Fruit fly (Drosophila melanogaster) whole organism, embryonic: ENCODE measurements around the gene CG5068.
A peak's percentile ranks its signal among the peaks of the same experiment; 100 is the strongest.

ENCODE experiments used
- CG11560 ChIP-seq: fragments of 200-800 bp; sonication (Bioruptor generic); IDR thresholded peaks from 3 replicates; pipeline ENCODE4 v1.3.6; 2022; ENCODE audit warnings: missing biosample characterization, missing genetic modification characterization
- CG1233 ChIP-seq: fragments of 200-800 bp; sonication (Bioruptor generic); optimal IDR thresholded peaks from 4 replicates; lab custom pipeline; 2018; ENCODE audit warnings: missing biosample characterization, mild to moderate bottlenecking, missing genetic modification characterization
- CG13296 ChIP-seq: fragments of 200-800 bp; sonication (Bioruptor generic); optimal IDR thresholded peaks from 3 replicates; lab custom pipeline; 2018; ENCODE audit warnings: missing biosample characterization, mild to moderate bottlenecking, missing genetic modification characterization
- CG14710 ChIP-seq: fragments of 200-800 bp; sonication (Bioruptor generic); optimal IDR thresholded peaks from 3 replicates; lab custom pipeline; 2019; ENCODE audit warnings: missing biosample characterization, mild to moderate bottlenecking, missing genetic modification characterization, moderate library complexity
- CG15011 ChIP-seq: fragments of 200-800 bp; sonication (Bioruptor generic); optimal IDR thresholded peaks from 3 replicates; lab custom pipeline; 2018; ENCODE audit warnings: missing biosample characterization, mild to moderate bottlenecking, missing genetic modification characterization
- CG1529 ChIP-seq: fragments of 200-800 bp; sonication (Bioruptor generic); optimal IDR thresholded peaks from 3 replicates; lab custom pipeline; 2018; ENCODE audit warnings: missing biosample characterization, missing genetic modification characterization
- CG15514 ChIP-seq: fragments of 200-800 bp; sonication (Bioruptor generic); optimal IDR thresholded peaks from 3 replicates; lab custom pipeline; 2017; ENCODE audit warnings: missing biosample characterization, missing genetic modification characterization, mild to moderate bottlenecking, moderate library complexity, missing genetic modification reagents
- CG15601 ChIP-seq: fragments of 200-800 bp; sonication (Bioruptor generic); optimal IDR thresholded peaks from 3 replicates; lab custom pipeline; 2019; ENCODE audit warnings: missing biosample characterization, mild to moderate bottlenecking, missing genetic modification characterization, moderate library complexity
- CG16863 ChIP-seq: fragments of 200-800 bp; sonication (Bioruptor generic); optimal IDR thresholded peaks from 3 replicates; lab custom pipeline; 2016; ENCODE audit warnings: missing biosample characterization, missing genetic modification characterization
- CG17829 ChIP-seq: fragments of 200-800 bp; optimal IDR thresholded peaks from 2 replicates; lab custom pipeline; 2019; ENCODE audit warnings: missing biosample characterization, mild to moderate bottlenecking, missing genetic modification characterization, moderate library complexity
- CG18764 ChIP-seq: fragments of 200-800 bp; sonication (Bioruptor generic); optimal IDR thresholded peaks from 3 replicates; lab custom pipeline; 2016; ENCODE audit warnings: missing biosample characterization, missing genetic modification characterization
- CG30403 ChIP-seq: fragments of 200-800 bp; sonication (Bioruptor generic); optimal IDR thresholded peaks from 3 replicates; lab custom pipeline; 2016; ENCODE audit warnings: missing biosample characterization, missing genetic modification characterization
- CG34422 ChIP-seq: fragments of 200-800 bp; sonication (Bioruptor generic); IDR thresholded peaks from 3 replicates; pipeline ENCODE4 v1.3.6; 2022; ENCODE audit warnings: missing biosample characterization, missing genetic modification characterization
- CG3726 ChIP-seq: fragments of 200-800 bp; sonication (Bioruptor generic); IDR thresholded peaks from 3 replicates; pipeline ENCODE4, ENCODE4 v1.3.6; 2022; ENCODE audit warnings: missing biosample characterization, missing genetic modification characterization
- CG43689 ChIP-seq: fragments of 200-800 bp; sonication (Bioruptor generic); IDR thresholded peaks from 2 replicates; pipeline ENCODE4 v1.3.6; 2022; ENCODE audit warnings: missing biosample characterization, missing genetic modification characterization
- CG4404 ChIP-seq: fragments of 200-800 bp; sonication (Bioruptor generic); IDR thresholded peaks from 2 replicates; pipeline ENCODE4 v1.3.6; 2022; ENCODE audit warnings: missing biosample characterization, missing genetic modification characterization
- CG4854 ChIP-seq: fragments of 200-800 bp; sonication (Bioruptor generic); optimal IDR thresholded peaks from 2 replicates; lab custom pipeline; 2016; ENCODE audit warnings: missing biosample characterization, missing genetic modification characterization, inconsistent platforms
- CG6813 ChIP-seq: fragments of 200-800 bp; sonication (Bioruptor generic); optimal IDR thresholded peaks from 2 replicates; lab custom pipeline; 2017; ENCODE audit warnings: missing biosample characterization, missing genetic modification characterization, mild to moderate bottlenecking, moderate library complexity, missing genetic modification reagents
- CG7372 ChIP-seq: fragments of 200-800 bp; sonication (Bioruptor generic); IDR thresholded peaks from 2 replicates; pipeline ENCODE4 v1.3.6; 2022; ENCODE audit warnings: missing biosample characterization, missing genetic modification characterization
- CG8924 ChIP-seq: fragments of 200-800 bp; optimal IDR thresholded peaks from 3 replicates; lab custom pipeline; 2019; ENCODE audit warnings: missing biosample characterization, mild to moderate bottlenecking, missing genetic modification characterization, moderate library complexity
- CG9727 ChIP-seq: fragments of 200-800 bp; sonication (Bioruptor generic); optimal IDR thresholded peaks from 3 replicates; lab custom pipeline; 2017; ENCODE audit warnings: missing biosample characterization, mild to moderate bottlenecking, missing genetic modification characterization
- CG9876 ChIP-seq: fragments of 200-800 bp; sonication (Bioruptor generic); optimal IDR thresholded peaks from 2 replicates; lab custom pipeline; 2016; ENCODE audit warnings: missing biosample characterization, missing genetic modification characterization
- D19A ChIP-seq: fragments of 200-800 bp; optimal IDR thresholded peaks from 3 replicates; lab custom pipeline; 2019; ENCODE audit warnings: missing biosample characterization, mild to moderate bottlenecking, missing genetic modification characterization, moderate library complexity
- Dll ChIP-seq: fragments of 200-800 bp; sonication (Bioruptor generic); IDR thresholded peaks from 4 replicates; pipeline ENCODE4 v1.3.6; 2022; ENCODE audit warnings: missing biosample characterization, missing genetic modification characterization; ENCODE audit not compliant: partially characterized antibody
- Dp ChIP-seq: fragments of 200-800 bp; sonication (Bioruptor generic); optimal IDR thresholded peaks from 2 replicates; lab custom pipeline; 2018; ENCODE audit warnings: missing biosample characterization, mild to moderate bottlenecking, missing genetic modification characterization, moderate library complexity
- Dref ChIP-seq: fragments of 200-800 bp; sonication (Bioruptor generic); IDR thresholded peaks from 2 replicates; pipeline ENCODE4 v1.3.6; 2022; ENCODE audit warnings: missing biosample characterization, missing genetic modification characterization
- Fer3 ChIP-seq: fragments of 200-800 bp; sonication (Bioruptor generic); optimal IDR thresholded peaks from 2 replicates; lab custom pipeline; 2018; ENCODE audit warnings: missing biosample characterization, mild to moderate bottlenecking, missing genetic modification characterization, moderate library complexity
- Gug ChIP-seq: fragments of 200-800 bp; sonication (Bioruptor generic); IDR thresholded peaks from 4 replicates; pipeline ENCODE4 v1.3.6; 2022; ENCODE audit warnings: missing biosample characterization, missing genetic modification characterization
- H2.0 ChIP-seq: fragments of 200-800 bp; sonication (Bioruptor generic); IDR thresholded peaks from 2 replicates; pipeline ENCODE4 v1.3.6; 2022; ENCODE audit warnings: missing biosample characterization, missing genetic modification characterization
- HLH3B ChIP-seq: fragments of 200-800 bp; sonication (Bioruptor generic); IDR thresholded peaks from 2 replicates; pipeline ENCODE4 v1.3.6; 2022; ENCODE audit warnings: missing biosample characterization, missing genetic modification characterization
- Jarid2 ChIP-seq: fragments of 200-800 bp; sonication (Bioruptor generic); optimal IDR thresholded peaks from 3 replicates; lab custom pipeline; 2017; ENCODE audit warnings: mild to moderate bottlenecking, missing biosample characterization, missing genetic modification reagents, missing genetic modification characterization
- Lhr ChIP-seq: fragments of 200-800 bp; sonication (Bioruptor generic); optimal IDR thresholded peaks from 3 replicates; lab custom pipeline; 2017; ENCODE audit warnings: mild to moderate bottlenecking, missing biosample characterization, missing genetic modification reagents, missing genetic modification characterization
- Lim3 ChIP-seq: fragments of 200-800 bp; sonication (Bioruptor generic); IDR thresholded peaks from 2 replicates; pipeline ENCODE4 v1.3.6; 2022; ENCODE audit warnings: missing biosample characterization, missing genetic modification characterization
- Ptx1 ChIP-seq: fragments of 200-800 bp; sonication (Bioruptor generic); IDR thresholded peaks from 2 replicates; pipeline ENCODE4 v1.3.6; 2022; ENCODE audit warnings: missing biosample characterization, missing genetic modification characterization
- Scr ChIP-seq: fragments of 200-800 bp; sonication (Bioruptor generic); IDR thresholded peaks from 2 replicates; pipeline ENCODE4 v1.3.6; 2022; ENCODE audit warnings: missing biosample characterization, missing genetic modification characterization; ENCODE audit not compliant: partially characterized antibody
- Sox100B ChIP-seq: fragments of 200-800 bp; sonication (Bioruptor generic); optimal IDR thresholded peaks from 3 replicates; lab custom pipeline; 2018; ENCODE audit warnings: missing biosample characterization, mild to moderate bottlenecking, missing genetic modification characterization
- Sox102F ChIP-seq: fragments of 200-800 bp; sonication (Bioruptor generic); optimal IDR thresholded peaks from 2 replicates; lab custom pipeline; 2018; ENCODE audit warnings: missing biosample characterization, mild to moderate bottlenecking, missing genetic modification characterization, moderate library complexity
- Spps ChIP-seq: fragments of 200-800 bp; sonication (Bioruptor generic); optimal IDR thresholded peaks from 2 replicates; lab custom pipeline; 2018; ENCODE audit warnings: missing biosample characterization, mild to moderate bottlenecking, missing genetic modification characterization
- Stat92E ChIP-seq, 3 experiments: fragments of >200 bp in 2 of 3; fragments of 200-800 bp in 1 of 3; sonication (Bioruptor generic) in 1 of 3; optimal IDR thresholded peaks; 2 replicates each; lab custom pipeline; 2017 to 2019; ENCODE audit warnings: missing biosample characterization in 3 of 3, missing genetic modification characterization in 3 of 3, mild to moderate bottlenecking in 1 of 3, moderate library complexity in 1 of 3
- Usf ChIP-seq: fragments of 200-800 bp; sonication (Bioruptor generic); optimal IDR thresholded peaks from 2 replicates; lab custom pipeline; 2017; ENCODE audit warnings: missing genotype, missing biosample characterization, missing genetic modification characterization
- Xrp1 ChIP-seq: fragments of 200-800 bp; sonication (Bioruptor generic); IDR thresholded peaks from 2 replicates; pipeline ENCODE4 v1.3.6; 2022; ENCODE audit warnings: missing biosample characterization, missing genetic modification characterization
- chn ChIP-seq: fragments of 200-800 bp; sonication (Bioruptor generic); optimal IDR thresholded peaks from 2 replicates; lab custom pipeline; 2016; ENCODE audit warnings: missing biosample characterization, missing genetic modification characterization
- croc ChIP-seq: fragments of 200-800 bp; sonication (Bioruptor generic); conservative IDR thresholded peaks from 3 replicates; pipeline ENCODE4 v1.3.6; 2022; ENCODE audit warnings: missing biosample characterization, missing genetic modification characterization
- dati ChIP-seq: fragments of 200-800 bp; sonication (Bioruptor generic); IDR thresholded peaks from 2 replicates; pipeline ENCODE4 v1.3.6; 2022; ENCODE audit warnings: missing biosample characterization, missing genetic modification characterization
- lov ChIP-seq, 2 experiments: fragments of 200-800 bp in 1 of 2; fragments of >200 bp in 1 of 2; sonication (Bioruptor generic) in 1 of 2; IDR thresholded peaks in 1 of 2; optimal IDR thresholded peaks in 1 of 2; 2 replicates in 1 of 2; 3 replicates in 1 of 2; pipeline versions ENCODE4 v1.3.6 to Lab custom; 2017 to 2022; ENCODE audit warnings: missing biosample characterization in 1 of 2, missing genetic modification characterization in 1 of 2
- nom ChIP-seq: fragments of 200-800 bp; sonication (Bioruptor generic); optimal IDR thresholded peaks from 2 replicates; lab custom pipeline; 2017; ENCODE audit warnings: missing biosample characterization, missing genetic modification characterization, mild to moderate bottlenecking, moderate library complexity, missing genetic modification reagents
- salm ChIP-seq: fragments of 200-800 bp; sonication (Bioruptor generic); optimal IDR thresholded peaks from 2 replicates; lab custom pipeline; 2018; ENCODE audit warnings: missing biosample characterization, mild to moderate bottlenecking, missing genetic modification characterization
- sisA ChIP-seq: fragments of 200-800 bp; sonication (Bioruptor generic); IDR thresholded peaks from 2 replicates; pipeline ENCODE4 v1.3.6; 2022; ENCODE audit warnings: missing biosample characterization, missing genetic modification characterization
- sna ChIP-seq: fragments of 200-800 bp; sonication (Bioruptor generic); IDR thresholded peaks from 2 replicates; pipeline ENCODE4 v1.3.6; 2022; ENCODE audit warnings: missing biosample characterization, missing genetic modification characterization; ENCODE audit not compliant: partially characterized antibody
- tap ChIP-seq: fragments of 200-800 bp; optimal IDR thresholded peaks from 3 replicates; lab custom pipeline; 2019; ENCODE audit warnings: missing biosample characterization, mild to moderate bottlenecking, missing genetic modification characterization, moderate library complexity

CG5068 gene

dm6 chr3L:9025680-9026079, 39.2 kb downstream of the CG5068 start (continued):
- peak; percentile 76; the same call in 2 of the 3 replicates for TF ChIP-seq CG11560 (tag; lab: Robert Waterston, UW)
- peak; percentile 89 for TF ChIP-seq Sox102F
- TF ChIP-seq CG16863 (GFP tag; lab: Kevin White, UChicago), result peak; percentile 77
- TF ChIP-seq Spps (tag; lab: Kevin White, UChicago), result peak; percentile 47
- peak; percentile 61 for TF ChIP-seq CG15011 (GFP tag; lab: Kevin White, UChicago)
- peak; percentile 84 for TF ChIP-seq CG30403
- peak; percentile 89 for TF ChIP-seq H2.0 (GFP tag; lab: Robert Waterston, UW)
- TF ChIP-seq Fer3 (tag; lab: Kevin White, UChicago), result peak; percentile 79
- TF ChIP-seq Dll (GFP tag; lab: Robert Waterston, UW), result no peak
- peak; percentile 92 for TF ChIP-seq CG34422 (GFP tag; lab: Robert Waterston, UW)
- TF ChIP-seq chn (GFP tag; lab: Kevin White, UChicago), result peak; percentile 80
- peak; percentile 75 for TF ChIP-seq CG14710 (tag; lab: Kevin White, UChicago)
- no peak for TF ChIP-seq Scr (GFP tag; lab: Robert Waterston, UW)
- peak; percentile 87 for TF ChIP-seq CG7372 (GFP tag; lab: Robert Waterston, UW)
- TF ChIP-seq Sox100B (GFP tag; lab: Kevin White, UChicago), result peak; percentile 82
- TF ChIP-seq CG1233, result peak; percentile 78
- TF ChIP-seq D19A (tag; lab: Kevin White, UChicago), result peak; percentile 76
- peak; percentile 86 for TF ChIP-seq CG43689 (GFP tag; lab: Robert Waterston, UW)
- no peak for TF ChIP-seq Dref
- peak; percentile 85 for TF ChIP-seq CG9727 (GFP tag; lab: Kevin White, UChicago)
- peak; percentile 89 for TF ChIP-seq CG4404 (GFP tag; lab: Robert Waterston, UW)
- peak; percentile 89 for TF ChIP-seq sisA (GFP tag; lab: Robert Waterston, UW)
- peak; percentile 85 for TF ChIP-seq CG8924 (tag; lab: Kevin White, UChicago)
- TF ChIP-seq CG18764 (GFP tag; lab: Kevin White, UChicago), result peak; percentile 68
- TF ChIP-seq dati (GFP tag; lab: Robert Waterston, UW), result peak; percentile 75; the same call in 1 of the 2 replicates
- peak; percentile 80 for TF ChIP-seq Gug (GFP tag; lab: Robert Waterston, UW)
- TF ChIP-seq CG6813 (GFP tag; lab: Kevin White, UChicago), result peak; percentile 74
- peak; percentile 49 for TF ChIP-seq Jarid2 (GFP tag; lab: Kevin White, UChicago)
- peak; percentile 68 for TF ChIP-seq CG4854 (GFP tag; lab: Kevin White, UChicago)
- no peak for TF ChIP-seq nom (GFP tag; lab: Kevin White, UChicago)
- TF ChIP-seq CG9876 (GFP tag; lab: Kevin White, UChicago), result peak; percentile 20
- TF ChIP-seq Lim3 (GFP tag; lab: Robert Waterston, UW), result peak; percentile 54; the same call in 1 of the 2 replicates
- TF ChIP-seq Stat92E (GFP tag; optimal IDR thresholded peaks at IDR 0.05; lab: Kevin White, UChicago), result no peak
- TF ChIP-seq CG15514 (GFP tag; lab: Kevin White, UChicago), result peak; percentile 33
- no peak for TF ChIP-seq Dp (GFP tag; lab: Kevin White, UChicago)
- peak; percentile 86 for TF ChIP-seq CG3726
- TF ChIP-seq CG17829 (tag; lab: Kevin White, UChicago), result peak; percentile 87
- peak; percentile 74 for TF ChIP-seq CG1529 (GFP tag; lab: Kevin White, UChicago)
- peak; percentile 81 for TF ChIP-seq salm (tag; lab: Kevin White, UChicago)
- TF ChIP-seq HLH3B (GFP tag; lab: Robert Waterston, UW), result peak; percentile 94
- peak; percentile 38 for TF ChIP-seq Lhr (GFP tag; lab: Kevin White, UChicago)
- TF ChIP-seq Ptx1, result peak; percentile 94
- peak; percentile 76 for TF ChIP-seq CG13296 (GFP tag; lab: Kevin White, UChicago)
- peak; percentile 75 for TF ChIP-seq CG15601 (tag; lab: Kevin White, UChicago)
- TF ChIP-seq croc (GFP tag; lab: Robert Waterston, UW), result peak; percentile 86
- TF ChIP-seq Usf (GFP tag; lab: Kevin White, UChicago), result peak; percentile 10
- TF ChIP-seq lov (optimal IDR thresholded peaks at IDR 0.05; lab: Kevin White, UChicago), result no peak
- TF ChIP-seq lov (GFP tag; IDR thresholded peaks at IDR 0.05; lab: Robert Waterston, UW), result peak; percentile 87; the same call in 2 of the 3 replicates
- TF ChIP-seq sna (GFP tag; lab: Robert Waterston, UW), result no peak
- peak; percentile 81 for TF ChIP-seq tap (tag; lab: Kevin White, UChicago)
- peak; percentile 91 for TF ChIP-seq Xrp1 (GFP tag; lab: Robert Waterston, UW)
